Worm (Caenorhabditis elegans) whole organism, L1 larva: ENCODE results near the gene egl-47.

Source experiments
- Y116A8C.19 ChIP-seq: sonication (generic microtip); optimal IDR thresholded peaks from 2 replicates; lab custom pipeline; 2016; ENCODE audit warnings: missing compliant biosample characterization, missing genetic modification characterization, borderline replicate concordance
- aha-1 ChIP-seq: fragments of 150-350 bp; optimal IDR thresholded peaks from 2 replicates; lab custom pipeline; 2014; ENCODE audit warnings: missing biosample characterization, missing genetic modification characterization
- alr-1 ChIP-seq: fragments of 200-800 bp; sonication (Bioruptor generic); optimal IDR thresholded peaks from 2 replicates; lab custom pipeline; 2018; ENCODE audit warnings: borderline replicate concordance, mild to moderate bottlenecking, missing genetic modification characterization, missing compliant biosample characterization
- ama-1 ChIP-seq: fragments of 150-350 bp; optimal IDR thresholded peaks from 2 replicates; lab custom pipeline; 2014
- blmp-1 ChIP-seq: fragments of 150-350 bp; optimal IDR thresholded peaks from 2 replicates; lab custom pipeline; 2014; ENCODE audit warnings: missing biosample characterization, missing genetic modification characterization
- ceh-8 ChIP-seq: fragments of 200-800 bp; sonication (Bioruptor generic); optimal IDR thresholded peaks from 2 replicates; lab custom pipeline; 2018; ENCODE audit warnings: mild to moderate bottlenecking, missing genetic modification characterization, moderate library complexity, missing compliant biosample characterization
- ceh-88 ChIP-seq: fragments of 200-800 bp; sonication (Bioruptor generic); IDR thresholded peaks from 2 replicates; pipeline ENCODE4 v1.3.6; 2022; ENCODE audit warnings: missing genetic modification characterization, missing compliant biosample characterization
- dpl-1 ChIP-seq, 3 experiments: fragments of 150-350 bp in 2 of 3; sonication (generic microtip) in 1 of 3; optimal IDR thresholded peaks; 2 replicates each; lab custom pipeline; 2014 to 2017; ENCODE audit warnings: missing biosample characterization in 3 of 3, missing genetic modification characterization in 3 of 3, missing genetic modification reagents in 3 of 3
- dsc-1 ChIP-seq: sonication (generic microtip); optimal IDR thresholded peaks from 2 replicates; lab custom pipeline; 2016; ENCODE audit warnings: mild to moderate bottlenecking, missing genetic modification characterization, missing compliant biosample characterization
- efl-1 ChIP-seq, 4 experiments: fragments of 150-350 bp; optimal IDR thresholded peaks in 3 of 4; peaks in 1 of 4; 1 replicate in 1 of 4; 2 replicates in 3 of 4; lab custom pipeline; 2014; ENCODE audit warnings: missing biosample characterization in 2 of 4, missing genetic modification characterization in 2 of 4, missing genetic modification reagents in 2 of 4
- egl-27 ChIP-seq, 2 experiments: fragments of 150-350 bp in 1 of 2; sonication (generic microtip); optimal IDR thresholded peaks; 3 replicates each; lab custom pipeline; 2017 to 2018; ENCODE audit warnings: missing biosample characterization in 2 of 2, missing genetic modification characterization in 2 of 2, missing genetic modification reagents in 2 of 2
- elt-3 ChIP-seq, 6 experiments: fragments of 150-350 bp in 1 of 6; sonication (generic microtip); optimal IDR thresholded peaks; 2 replicates each; lab custom pipeline; 2017 to 2018; ENCODE audit warnings: missing biosample characterization in 6 of 6, missing genetic modification characterization in 6 of 6, inconsistent platforms in 1 of 6
- fkh-4 ChIP-seq: sonication (generic microtip); optimal IDR thresholded peaks from 2 replicates; lab custom pipeline; 2016; ENCODE audit warnings: missing compliant biosample characterization, missing genetic modification characterization, borderline replicate concordance
- fkh-8 ChIP-seq: sonication (generic microtip); optimal IDR thresholded peaks from 2 replicates; lab custom pipeline; 2016; ENCODE audit warnings: mild to moderate bottlenecking, missing genetic modification characterization, missing compliant biosample characterization
- irx-1 ChIP-seq: sonication (generic microtip); optimal IDR thresholded peaks from 2 replicates; lab custom pipeline; 2016; ENCODE audit warnings: missing genetic modification characterization, missing compliant biosample characterization
- isw-1 ChIP-seq: fragments of 200-800 bp; sonication (Bioruptor generic); IDR thresholded peaks from 2 replicates; pipeline ENCODE4 v1.3.6; 2022; ENCODE audit warnings: missing genetic modification characterization, missing compliant biosample characterization
- lin-14 ChIP-seq: fragments of 200-800 bp; sonication (Bioruptor generic); optimal IDR thresholded peaks from 2 replicates; lab custom pipeline; 2018; ENCODE audit warnings: mild to moderate bottlenecking, missing genetic modification characterization, moderate library complexity, missing compliant biosample characterization
- lin-35 ChIP-seq, 2 experiments: fragments of 150-350 bp; optimal IDR thresholded peaks; 2 replicates each; lab custom pipeline; 2014; ENCODE audit warnings: missing biosample characterization in 2 of 2, missing genetic modification characterization in 2 of 2, missing genetic modification reagents in 2 of 2
- lsy-2 ChIP-seq, 2 experiments: fragments of 150-350 bp; optimal IDR thresholded peaks; 2 replicates each; lab custom pipeline; 2014; ENCODE audit warnings: missing biosample characterization in 2 of 2, missing genetic modification characterization in 2 of 2
- mab-9 ChIP-seq: fragments of 200-800 bp; sonication (Bioruptor generic); IDR thresholded peaks from 2 replicates; pipeline ENCODE4 v1.3.6; 2022; ENCODE audit warnings: missing genetic modification reagents, missing genetic modification characterization, missing compliant biosample characterization
- mdl-1 ChIP-seq, 2 experiments: fragments of 150-350 bp; optimal IDR thresholded peaks; 2 replicates each; lab custom pipeline; 2014 to 2017; ENCODE audit warnings: missing biosample characterization in 2 of 2, missing genetic modification characterization in 2 of 2, inconsistent platforms in 1 of 2
- mef-2 ChIP-seq: fragments of 150-350 bp; optimal IDR thresholded peaks from 2 replicates; lab custom pipeline; 2014; ENCODE audit warnings: missing biosample characterization, missing genetic modification characterization
- mep-1 ChIP-seq: fragments of 150-350 bp; optimal IDR thresholded peaks from 2 replicates; lab custom pipeline; 2014; ENCODE audit warnings: missing biosample characterization, missing genetic modification characterization
- nhr-12 ChIP-seq: sonication (generic microtip); optimal IDR thresholded peaks from 2 replicates; lab custom pipeline; 2017; ENCODE audit warnings: missing biosample characterization, missing genetic modification characterization
- nhr-19 ChIP-seq: fragments of 200-800 bp; sonication (Bioruptor generic); conservative IDR thresholded peaks from 2 replicates; pipeline ENCODE4 v1.3.6; 2022; ENCODE audit warnings: missing genetic modification characterization, missing compliant biosample characterization
- nhr-20 ChIP-seq: sonication (generic microtip); optimal IDR thresholded peaks from 2 replicates; lab custom pipeline; 2016; ENCODE audit warnings: mild to moderate bottlenecking, missing genetic modification characterization, missing compliant biosample characterization
- nhr-237 ChIP-seq: fragments of 150-350 bp; optimal IDR thresholded peaks from 2 replicates; lab custom pipeline; 2014; ENCODE audit warnings: missing biosample characterization, missing genetic modification characterization
- nhr-28 ChIP-seq: fragments of 150-350 bp; optimal IDR thresholded peaks from 2 replicates; lab custom pipeline; 2014; ENCODE audit warnings: missing biosample characterization, missing genetic modification characterization
- nhr-47 ChIP-seq: sonication (generic microtip); optimal IDR thresholded peaks from 2 replicates; lab custom pipeline; 2016; ENCODE audit warnings: mild to moderate bottlenecking, missing genetic modification characterization, moderate library complexity, missing compliant biosample characterization
- nhr-71 ChIP-seq: sonication (generic microtip); optimal IDR thresholded peaks from 2 replicates; lab custom pipeline; 2016; ENCODE audit warnings: mild to moderate bottlenecking, missing genetic modification characterization, moderate library complexity, missing compliant biosample characterization
- nhr-85 ChIP-seq: sonication (generic microtip); peaks from one replicate; lab custom pipeline; 2016; ENCODE audit warnings: missing genetic modification characterization, inconsistent platforms, missing compliant biosample characterization
- nhr-90 ChIP-seq: sonication (generic microtip); optimal IDR thresholded peaks from 2 replicates; lab custom pipeline; 2016; ENCODE audit warnings: mild to moderate bottlenecking, missing genetic modification characterization, missing compliant biosample characterization; ENCODE audit not compliant: poor library complexity
- pag-3 ChIP-seq: sonication (generic microtip); optimal IDR thresholded peaks from 2 replicates; lab custom pipeline; 2017; ENCODE audit warnings: missing genetic modification characterization, mild to moderate bottlenecking, missing compliant biosample characterization, antibody characterized with exemption, borderline replicate concordance; ENCODE audit not compliant: insufficient read depth
- pax-3 ChIP-seq: fragments of 200-800 bp; sonication (Bioruptor generic); optimal IDR thresholded peaks from 2 replicates; lab custom pipeline; 2018; ENCODE audit warnings: mild to moderate bottlenecking, missing genetic modification characterization, moderate library complexity, missing compliant biosample characterization
- rnt-1 ChIP-seq: sonication (generic microtip); optimal IDR thresholded peaks from 2 replicates; lab custom pipeline; 2016; ENCODE audit warnings: mild to moderate bottlenecking, missing genetic modification characterization, moderate library complexity, missing compliant biosample characterization
- snu-23 ChIP-seq: sonication (generic microtip); optimal IDR thresholded peaks from 2 replicates; lab custom pipeline; 2016; ENCODE audit warnings: missing genetic modification characterization, missing compliant biosample characterization
- swsn-7 ChIP-seq: sonication (generic microtip); optimal IDR thresholded peaks from 2 replicates; lab custom pipeline; 2016; ENCODE audit warnings: missing genetic modification characterization, missing compliant biosample characterization
- tbx-2 ChIP-seq: sonication (generic microtip); optimal IDR thresholded peaks from 2 replicates; lab custom pipeline; 2016; ENCODE audit warnings: missing genetic modification characterization, missing compliant biosample characterization
- unc-130 ChIP-seq: fragments of 150-350 bp; optimal IDR thresholded peaks from 2 replicates; lab custom pipeline; 2017; ENCODE audit warnings: missing biosample characterization, missing genetic modification characterization, inconsistent platforms
- xbp-1 ChIP-seq: sonication (generic microtip); optimal IDR thresholded peaks from 2 replicates; lab custom pipeline; 2016; ENCODE audit warnings: missing genetic modification characterization, missing compliant biosample characterization
- zip-4 ChIP-seq: fragments of 200-800 bp; sonication (Bioruptor generic); optimal IDR thresholded peaks from 2 replicates; lab custom pipeline; 2018; ENCODE audit warnings: mild to moderate bottlenecking, missing genetic modification characterization, moderate library complexity, missing compliant biosample characterization

The egl-47 gene

ce11 chrV:9855920-9856852 lies 43.2 kb upstream of the egl-47 start:
- TF ChIP-seq nhr-90 (tag; lab: Kevin White, UChicago) (peak; percentile 9), fkh-4 (tag; lab: Kevin White, UChicago) (no peak), snu-23 (GFP tag; lab: Kevin White, UChicago) (peak; percentile 61), irx-1 (peak; percentile 8), nhr-237 (tag; lab: Kevin White, UChicago) (no peak), unc-130 (tag; lab: Kevin White, UChicago) (no peak), pax-3 (tag; lab: Kevin White, UChicago) (no peak), xbp-1 (peak; percentile 70), aha-1 (tag; lab: Kevin White, UChicago) (no peak), Y116A8C.19 (tag; lab: Kevin White, UChicago) (no peak), nhr-12 (tag; lab: Kevin White, UChicago) (no peak), mef-2 (tag; lab: Kevin White, UChicago) (no peak), nhr-28 (tag; lab: Kevin White, UChicago) (no peak), swsn-7 (tag; lab: Kevin White, UChicago) (peak; percentile 45), lin-14 (GFP tag; lab: Kevin White, UChicago) (peak; percentile 83), ceh-8 (GFP tag; lab: Kevin White, UChicago) (no peak), nhr-19 (GFP tag; lab: Robert Waterston, UW) (peak; percentile 42), nhr-85 (tag; lab: Kevin White, UChicago) (peak; percentile 66), blmp-1 (tag; lab: Kevin White, UChicago) (peak; percentile 75), mdl-1 (tag; optimal IDR thresholded peaks at IDR 0.05; lab: Kevin White, UChicago) (peak in 1 of 2 experiments; percentile 32), mab-9 (no peak), zip-4 (GFP tag; lab: Kevin White, UChicago) (no peak), nhr-71 (tag; lab: Kevin White, UChicago) (peak; percentile 31), rnt-1 (peak; percentile 67), dsc-1 (peak; percentile 9), nhr-47 (tag; lab: Kevin White, UChicago) (peak; percentile 32), fkh-8 (tag; lab: Kevin White, UChicago) (peak; percentile 31), isw-1 (GFP tag; lab: Robert Waterston, UW) (no peak), pag-3 (tag; lab: Kevin White, UChicago) (no peak), ama-1 (peak; percentile 4), alr-1 (no peak), lsy-2 (tag; optimal IDR thresholded peaks at IDR 0.05; lab: Kevin White, UChicago) (peak; percentile 38 to 40), ceh-88 (GFP tag; lab: Robert Waterston, UW) (no peak), mep-1 (tag; lab: Kevin White, UChicago) (peak; percentile 64), nhr-20 (peak; percentile 56), tbx-2 (peak; percentile 33), elt-3 (tag; optimal IDR thresholded peaks at IDR 0.05; lab: Kevin White, UChicago) (peak in 1 of 6 experiments; percentile 25), efl-1 (optimal IDR thresholded peaks at IDR 0.05; lab: Kevin White, UChicago) (peak; percentile 51 to 67), efl-1 (GFP tag; optimal IDR thresholded peaks at IDR 0.05 in 1 of 2; lab: Kevin White, UChicago) (peak; percentile 41 to 89), egl-27 (tag; optimal IDR thresholded peaks at IDR 0.05; lab: Kevin White, UChicago) (no peak), dpl-1 (GFP tag; optimal IDR thresholded peaks at IDR 0.05; lab: Kevin White, UChicago) (peak in 2 of 3 experiments; percentile 45 to 51), lin-35 (GFP tag; optimal IDR thresholded peaks at IDR 0.05; lab: Kevin White, UChicago) (peak; percentile 11 to 51)
